Fruit fly (Drosophila melanogaster): Measurements from ENCODE around the gene CG11286.

CG11286 gene

dm6 chr3R:7809662-7810621 lies 38.4 kb upstream of the CG11286 start, which contains the start of the genes CG2993 and sgll (continued):
- no peak for TF ChIP-seq CG12391 (tag; optimal IDR thresholded peaks at IDR 0.05)
- TF ChIP-seq CG1792 (GFP tag; optimal IDR thresholded peaks at IDR 0.05): peak; percentile 84
- peak; percentile 92 for TF ChIP-seq p53 (GFP tag; optimal IDR thresholded peaks at IDR 0.05)
- peak; percentile 92 for TF ChIP-seq CG17359 (tag; optimal IDR thresholded peaks at IDR 0.05)
- TF ChIP-seq eyg (GFP tag; optimal IDR thresholded peaks at IDR 0.05): peak; percentile 86
- TF ChIP-seq chm (GFP tag; IDR thresholded peaks at IDR 0.05): peak; percentile 95
- TF ChIP-seq CG11504 (tag; optimal IDR thresholded peaks at IDR 0.05): peak; percentile 87
- peak; percentile 87 for TF ChIP-seq dmrt11E (tag; optimal IDR thresholded peaks at IDR 0.05)
- peak; percentile 82 for TF ChIP-seq ara (GFP tag; IDR thresholded peaks at IDR 0.05)
- TF ChIP-seq Spps (tag; optimal IDR thresholded peaks at IDR 0.05): no peak
- peak; percentile 81 for TF ChIP-seq gce (GFP tag; IDR thresholded peaks at IDR 0.05)
- peak; percentile 87 for TF ChIP-seq CG14014 (GFP tag; IDR thresholded peaks at IDR 0.05)
- TF ChIP-seq CG31441 (GFP tag; IDR thresholded peaks at IDR 0.05): peak; percentile 76
- peak; percentile 70 for TF ChIP-seq CG17186 (GFP tag; optimal IDR thresholded peaks at IDR 0.05)
- TF ChIP-seq zfh2 (GFP tag; optimal IDR thresholded peaks at IDR 0.05): peak; percentile 75
- peak; percentile 54 for TF ChIP-seq CG13894 (tag; optimal IDR thresholded peaks at IDR 0.05)
- peak; percentile 81 for TF ChIP-seq NC2α (GFP tag; optimal IDR thresholded peaks at IDR 0.05)
- TF ChIP-seq otp (GFP tag; IDR thresholded peaks at IDR 0.05): peak; percentile 95
- peak; percentile 78 for TF ChIP-seq CG10267 (tag; optimal IDR thresholded peaks at IDR 0.05)
- peak; percentile 90 for TF ChIP-seq CG1233 (GFP tag; optimal IDR thresholded peaks at IDR 0.05)
- peak; percentile 80 for TF ChIP-seq CG2875 (GFP tag; optimal IDR thresholded peaks at IDR 0.05)
- peak; percentile 76 for TF ChIP-seq CG3163 (GFP tag; optimal IDR thresholded peaks at IDR 0.05)
- TF ChIP-seq ab (GFP tag; optimal IDR thresholded peaks at IDR 0.05): peak; percentile 87
- peak; percentile 39 for TF ChIP-seq CG8388 (GFP tag; optimal IDR thresholded peaks at IDR 0.05)
- no peak for TF ChIP-seq CG10565 (GFP tag; optimal IDR thresholded peaks at IDR 0.05)
- TF ChIP-seq sd (tag; optimal IDR thresholded peaks at IDR 0.05): peak; percentile 94
- TF ChIP-seq hth (optimal IDR thresholded peaks at IDR 0.05): no peak
- TF ChIP-seq gro (GFP tag; optimal IDR thresholded peaks at IDR 0.05): peak; percentile 77
- peak; percentile 92 for TF ChIP-seq CG10979 (tag; optimal IDR thresholded peaks at IDR 0.05)
- peak; percentile 81 for TF ChIP-seq CG12659 (GFP tag; optimal IDR thresholded peaks at IDR 0.05)
- peak; percentile 66 for TF ChIP-seq cas (GFP tag; IDR thresholded peaks at IDR 0.05)
- TF ChIP-seq Hmr (GFP tag; optimal IDR thresholded peaks at IDR 0.05): peak; percentile 94
- peak; percentile 67 for TF ChIP-seq TFAM (GFP tag; optimal IDR thresholded peaks at IDR 0.05)
- TF ChIP-seq CG30020 (tag; optimal IDR thresholded peaks at IDR 0.05): peak; percentile 24
- TF ChIP-seq pum (GFP tag; optimal IDR thresholded peaks at IDR 0.05): peak; percentile 96
- TF ChIP-seq CG34376 (GFP tag; optimal IDR thresholded peaks at IDR 0.05): peak; percentile 1
- TF ChIP-seq vnd (GFP tag; IDR thresholded peaks at IDR 0.05; ENCODE audit: partially characterized antibody): no peak
- peak; percentile 96 for TF ChIP-seq ken (GFP tag; IDR thresholded peaks at IDR 0.05)
- peak; percentile 94 for TF ChIP-seq NfI (GFP tag; optimal IDR thresholded peaks at IDR 0.05)
- peak; percentile 91 for TF ChIP-seq her (GFP tag; optimal IDR thresholded peaks at IDR 0.05)
- TF ChIP-seq h (optimal IDR thresholded peaks at IDR 0.05): no peak
- TF ChIP-seq Rfx (GFP tag; IDR thresholded peaks at IDR 0.05): peak; percentile 98
- TF ChIP-seq z (GFP tag; IDR thresholded peaks at IDR 0.05): peak; percentile 55; the same call in 2 of the 3 replicates
- TF ChIP-seq CrebB (tag; optimal IDR thresholded peaks at IDR 0.05): peak; percentile 49
- TF ChIP-seq sima (GFP tag; optimal IDR thresholded peaks at IDR 0.05): peak; percentile 60
- TF ChIP-seq CG17568 (GFP tag; optimal IDR thresholded peaks at IDR 0.05): no peak
- TF ChIP-seq PHDP (tag; optimal IDR thresholded peaks at IDR 0.05): peak; percentile 81
- TF ChIP-seq lbe (GFP tag; optimal IDR thresholded peaks at IDR 0.05): peak; percentile 42
- TF ChIP-seq Lpt (GFP tag; optimal IDR thresholded peaks at IDR 0.05): no peak

Data from whole organism, embryonic.